Worm (Caenorhabditis elegans) whole organism, L4 larva: Measurements from ENCODE around the gene srh-119.

Experiments used
- ama-1 ChIP-seq: fragments of 150-350 bp; optimal IDR thresholded peaks from 2 replicates; lab custom pipeline; 2014; ENCODE audit warnings: inconsistent platforms, mixed read lengths
- ceh-82 ChIP-seq: sonication (generic microtip); optimal IDR thresholded peaks from 2 replicates; lab custom pipeline; 2017; ENCODE audit warnings: missing biosample characterization, missing genetic modification characterization
- hlh-30 ChIP-seq: sonication (generic microtip); optimal IDR thresholded peaks from 2 replicates; lab custom pipeline; 2017; ENCODE audit warnings: antibody characterized with exemption, mild to moderate bottlenecking, missing genetic modification characterization, missing compliant biosample characterization; ENCODE audit not compliant: insufficient read depth
- lsy-2 ChIP-seq, 2 experiments: fragments of 150-350 bp in 1 of 2; sonication (generic microtip) in 1 of 2; optimal IDR thresholded peaks; 2 replicates each; lab custom pipeline; 2014 to 2017; ENCODE audit warnings: missing biosample characterization in 2 of 2, missing genetic modification characterization in 2 of 2
- mep-1 ChIP-seq: fragments of 150-350 bp; sonication (generic microtip); optimal IDR thresholded peaks from 3 replicates; lab custom pipeline; 2014; ENCODE audit warnings: missing biosample characterization, missing genetic modification characterization
- nhr-48 ChIP-seq: sonication (generic microtip); optimal IDR thresholded peaks from 2 replicates; lab custom pipeline; 2016; ENCODE audit warnings: mild to moderate bottlenecking, missing genetic modification characterization, missing compliant biosample characterization
- unc-62 ChIP-seq, 3 experiments: fragments of 150-350 bp in 1 of 3; sonication (generic microtip); optimal IDR thresholded peaks in 2 of 3; peaks in 1 of 3; 1 replicate in 1 of 3; 2 replicates in 2 of 3; lab custom pipeline; 2014 to 2017; ENCODE audit warnings: missing biosample characterization in 3 of 3, missing genetic modification characterization in 3 of 3, missing genetic modification reagents in 3 of 3, missing genotype in 1 of 3
- ztf-11 ChIP-seq: fragments of 150-350 bp; optimal IDR thresholded peaks from 2 replicates; lab custom pipeline; 2014; ENCODE audit warnings: missing biosample characterization, missing genetic modification characterization

DNA sequence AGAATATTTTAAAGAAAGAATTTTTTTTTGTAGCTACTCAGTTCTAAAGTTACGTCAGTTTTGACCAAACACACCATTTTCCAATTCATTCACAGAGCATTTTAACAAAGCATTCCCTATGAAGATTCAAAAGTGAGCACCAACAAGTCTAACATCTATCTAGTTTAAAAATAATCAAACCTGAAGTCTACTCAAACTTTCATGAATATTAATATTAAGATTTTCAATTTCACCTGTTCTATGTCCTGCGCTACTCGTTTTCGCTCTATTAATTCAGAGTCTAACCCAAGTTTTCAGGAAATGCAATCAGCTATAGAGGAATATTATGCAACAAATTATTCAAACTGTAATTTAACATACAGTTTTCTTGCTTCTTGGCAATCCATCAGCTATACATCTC, at the start of gene srh-119:
- TF ChIP-seq unc-62 (GFP tag; optimal IDR thresholded peaks at IDR 0.05 in 1 of 2; lab: Kevin White, UChicago) = no peak
- no peak for TF ChIP-seq unc-62 (tag; optimal IDR thresholded peaks at IDR 0.05; lab: Kevin White, UChicago)
- TF ChIP-seq hlh-30 (tag; lab: Kevin White, UChicago) = no peak
- no peak for TF ChIP-seq lsy-2 (tag; optimal IDR thresholded peaks at IDR 0.05; lab: Kevin White, UChicago)
- TF ChIP-seq ceh-82 = no peak
- no peak for TF ChIP-seq nhr-48 (tag; lab: Kevin White, UChicago)
- TF ChIP-seq ama-1 (lab: Kevin White, UChicago) = no peak
- no peak for TF ChIP-seq ztf-11
- TF ChIP-seq mep-1 (tag; lab: Kevin White, UChicago) = no peak
